Fruit fly (Drosophila melanogaster) whole organism, embryonic: ENCODE data around the gene CG17855.

ENCODE experiments used
- B-H1 ChIP-seq: fragments of 200-800 bp; sonication (Bioruptor generic); IDR thresholded peaks from 3 replicates; pipeline ENCODE4 v1.3.6; 2022; ENCODE audit warnings: missing biosample characterization, missing genetic modification characterization
- CG10543 ChIP-seq: fragments of 200-800 bp; sonication (Bioruptor generic); optimal IDR thresholded peaks from 3 replicates; lab custom pipeline; 2017; ENCODE audit warnings: missing biosample characterization, mild to moderate bottlenecking, missing genetic modification characterization, moderate library complexity
- CG12236 ChIP-seq: fragments of 200-800 bp; sonication (Bioruptor generic); optimal IDR thresholded peaks from 2 replicates; lab custom pipeline; 2016; ENCODE audit warnings: missing biosample characterization, missing genetic modification characterization
- CG14441 ChIP-seq: fragments of 200-800 bp; sonication (Bioruptor generic); IDR thresholded peaks from 2 replicates; pipeline ENCODE4 v1.3.6; 2022; ENCODE audit warnings: missing biosample characterization, missing genetic modification characterization
- CG15601 ChIP-seq: fragments of 200-800 bp; sonication (Bioruptor generic); optimal IDR thresholded peaks from 3 replicates; lab custom pipeline; 2019; ENCODE audit warnings: missing biosample characterization, mild to moderate bottlenecking, missing genetic modification characterization, moderate library complexity
- CG15696 ChIP-seq: fragments of 200-800 bp; sonication (Bioruptor generic); optimal IDR thresholded peaks from 2 replicates; lab custom pipeline; 2019; ENCODE audit warnings: missing biosample characterization, mild to moderate bottlenecking, missing genetic modification characterization, moderate library complexity
- CG1832 ChIP-seq: fragments of 200-800 bp; sonication (Bioruptor generic); optimal IDR thresholded peaks from 2 replicates; lab custom pipeline; 2017; ENCODE audit warnings: missing biosample characterization, mild to moderate bottlenecking, missing genetic modification characterization, inconsistent platforms
- CG18599 ChIP-seq: fragments of 200-800 bp; sonication (Bioruptor generic); optimal IDR thresholded peaks from 3 replicates; lab custom pipeline; 2017; ENCODE audit warnings: missing biosample characterization, missing genetic modification characterization, mild to moderate bottlenecking, moderate library complexity, missing genetic modification reagents
- CG31441 ChIP-seq: fragments of 200-800 bp; sonication (Bioruptor generic); IDR thresholded peaks from 2 replicates; pipeline ENCODE4 v1.3.6; 2022; ENCODE audit warnings: missing biosample characterization, missing genetic modification characterization
- CG3163 ChIP-seq: fragments of 200-800 bp; sonication (Bioruptor generic); optimal IDR thresholded peaks from 3 replicates; lab custom pipeline; 2016; ENCODE audit warnings: missing biosample characterization, missing genetic modification characterization
- CG4360 ChIP-seq: fragments of 200-800 bp; sonication (Bioruptor generic); IDR thresholded peaks from 2 replicates; pipeline ENCODE4 v1.3.6; 2022; ENCODE audit warnings: missing biosample characterization, missing genetic modification characterization
- CG5180 ChIP-seq: fragments of 200-800 bp; sonication (Bioruptor generic); optimal IDR thresholded peaks from 3 replicates; lab custom pipeline; 2017; ENCODE audit warnings: missing biosample characterization, missing genetic modification characterization, mild to moderate bottlenecking, moderate library complexity, missing genetic modification reagents
- CG6175 ChIP-seq: fragments of 200-800 bp; sonication (Bioruptor generic); IDR thresholded peaks from 3 replicates; pipeline ENCODE4 v1.3.6; 2022; ENCODE audit warnings: missing biosample characterization, missing genetic modification characterization
- CG6654 ChIP-seq: fragments of 200-800 bp; sonication (Bioruptor generic); optimal IDR thresholded peaks from 2 replicates; lab custom pipeline; 2017; ENCODE audit warnings: missing biosample characterization, mild to moderate bottlenecking, missing genetic modification characterization
- Dfd ChIP-seq, 2 experiments: fragments of >200 bp; optimal IDR thresholded peaks; 2 replicates each; lab custom pipeline; 2017; ENCODE audit warnings: missing biosample characterization in 2 of 2, missing genetic modification characterization in 2 of 2
- E2f2 ChIP-seq: fragments of 200-800 bp; sonication (Bioruptor generic); IDR thresholded peaks from 2 replicates; pipeline ENCODE4 v1.3.6; 2022; ENCODE audit warnings: missing biosample characterization, missing genetic modification characterization
- HLH4C ChIP-seq: fragments of 200-800 bp; sonication (Bioruptor generic); IDR thresholded peaks from 3 replicates; pipeline ENCODE4 v1.3.6; 2022; ENCODE audit warnings: missing biosample characterization, missing genetic modification characterization; ENCODE audit not compliant: partially characterized antibody
- HmgD ChIP-seq: fragments of 200-800 bp; sonication (Bioruptor generic); optimal IDR thresholded peaks from 3 replicates; lab custom pipeline; 2016; ENCODE audit warnings: missing biosample characterization, missing genetic modification characterization
- Hr39 ChIP-seq: fragments of >200 bp; optimal IDR thresholded peaks from 2 replicates; lab custom pipeline; 2017
- MTF-1 ChIP-seq: fragments of 200-800 bp; sonication (Bioruptor generic); optimal IDR thresholded peaks from 2 replicates; lab custom pipeline; 2018; ENCODE audit warnings: missing biosample characterization, mild to moderate bottlenecking, missing genetic modification characterization, borderline replicate concordance
- PHDP ChIP-seq: fragments of 200-800 bp; sonication (Bioruptor generic); optimal IDR thresholded peaks from 3 replicates; lab custom pipeline; 2018; ENCODE audit warnings: missing biosample characterization, mild to moderate bottlenecking, missing genetic modification characterization, moderate library complexity
- Sox100B ChIP-seq: fragments of 200-800 bp; sonication (Bioruptor generic); optimal IDR thresholded peaks from 3 replicates; lab custom pipeline; 2018; ENCODE audit warnings: missing biosample characterization, mild to moderate bottlenecking, missing genetic modification characterization
- TFAM ChIP-seq: fragments of 200-800 bp; sonication (Bioruptor generic); optimal IDR thresholded peaks from 2 replicates; lab custom pipeline; 2017; ENCODE audit warnings: missing biosample characterization, missing genetic modification characterization, inconsistent platforms
- Xrp1 ChIP-seq: fragments of 200-800 bp; sonication (Bioruptor generic); IDR thresholded peaks from 2 replicates; pipeline ENCODE4 v1.3.6; 2022; ENCODE audit warnings: missing biosample characterization, missing genetic modification characterization
- bcd ChIP-seq: fragments of 200-800 bp; sonication (Bioruptor generic); optimal IDR thresholded peaks from 2 replicates; lab custom pipeline; 2017; ENCODE audit warnings: missing biosample characterization, mild to moderate bottlenecking, missing genetic modification characterization
- bigmax ChIP-seq: fragments of 200-800 bp; sonication (Bioruptor generic); optimal IDR thresholded peaks from 2 replicates; lab custom pipeline; 2018; ENCODE audit warnings: missing biosample characterization, mild to moderate bottlenecking, missing genetic modification characterization
- ci ChIP-seq: fragments of 200-800 bp; sonication (Bioruptor generic); IDR thresholded peaks from 3 replicates; pipeline ENCODE4 v1.3.6; 2022; ENCODE audit warnings: missing biosample characterization, missing genetic modification characterization
- crc ChIP-seq: fragments of 200-800 bp; sonication (Bioruptor generic); optimal IDR thresholded peaks from 2 replicates; lab custom pipeline; 2016; ENCODE audit warnings: missing biosample characterization, missing genetic modification characterization
- crol ChIP-seq: fragments of 200-800 bp; sonication (Bioruptor generic); IDR thresholded peaks from 2 replicates; pipeline ENCODE4 v1.3.6; 2022; ENCODE audit warnings: missing biosample characterization, missing genetic modification characterization
- dpn ChIP-seq, 2 experiments: fragments of 200-800 bp; sonication (Bioruptor generic); optimal IDR thresholded peaks; 3 replicates each; lab custom pipeline; 2016; ENCODE audit warnings: missing biosample characterization in 2 of 2, missing genetic modification characterization in 2 of 2
- esg ChIP-seq: fragments of 200-800 bp; sonication (Bioruptor generic); conservative IDR thresholded peaks from 2 replicates; pipeline ENCODE4 v1.3.6; 2022; ENCODE audit warnings: missing biosample characterization, missing genetic modification characterization
- exex ChIP-seq: fragments of 200-800 bp; sonication (Bioruptor generic); optimal IDR thresholded peaks from 4 replicates; lab custom pipeline; 2018; ENCODE audit warnings: missing biosample characterization, mild to moderate bottlenecking, missing genetic modification characterization, moderate library complexity
- fru ChIP-seq: fragments of >200 bp; optimal IDR thresholded peaks from 2 replicates; lab custom pipeline; 2017
- gcm ChIP-seq: fragments of 200-800 bp; sonication (Bioruptor generic); optimal IDR thresholded peaks from 2 replicates; lab custom pipeline; 2019; ENCODE audit warnings: missing biosample characterization, mild to moderate bottlenecking, missing genetic modification characterization, moderate library complexity
- insv ChIP-seq, 2 experiments: fragments of 200-800 bp; sonication (Bioruptor generic); optimal IDR thresholded peaks; 3 replicates each; lab custom pipeline; 2016 to 2018; ENCODE audit warnings: missing biosample characterization in 2 of 2, missing genetic modification characterization in 2 of 2
- jumu ChIP-seq: fragments of 200-800 bp; sonication (Bioruptor generic); optimal IDR thresholded peaks from 3 replicates; lab custom pipeline; 2016; ENCODE audit warnings: missing biosample characterization, missing genetic modification characterization
- kay ChIP-seq: fragments of 200-800 bp; sonication (Bioruptor generic); optimal IDR thresholded peaks from 2 replicates; lab custom pipeline; 2016; ENCODE audit warnings: missing biosample characterization, missing genetic modification characterization
- knrl ChIP-seq: fragments of 200-800 bp; sonication (Bioruptor generic); IDR thresholded peaks from 3 replicates; pipeline ENCODE4 v1.3.6; 2022; ENCODE audit warnings: missing biosample characterization, missing genetic modification characterization; ENCODE audit not compliant: partially characterized antibody
- mirr ChIP-seq: fragments of 200-800 bp; sonication (Bioruptor generic); optimal IDR thresholded peaks from 3 replicates; lab custom pipeline; 2018; ENCODE audit warnings: missing biosample characterization, mild to moderate bottlenecking, missing genetic modification characterization
- mld ChIP-seq: fragments of 200-800 bp; sonication (Bioruptor generic); IDR thresholded peaks from 3 replicates; pipeline ENCODE4 v1.3.6; 2022; ENCODE audit warnings: missing biosample characterization, missing genetic modification characterization; ENCODE audit not compliant: partially characterized antibody
- org-1 ChIP-seq: fragments of 200-800 bp; sonication (Bioruptor generic); optimal IDR thresholded peaks from 2 replicates; lab custom pipeline; 2017; ENCODE audit warnings: missing biosample characterization, missing genetic modification characterization
- otp ChIP-seq: fragments of 200-800 bp; sonication (Bioruptor generic); IDR thresholded peaks from 3 replicates; pipeline ENCODE4, ENCODE4 v1.3.6; 2022; ENCODE audit warnings: missing biosample characterization, missing genetic modification characterization
- psq ChIP-seq: fragments of 200-800 bp; sonication (Bioruptor generic); optimal IDR thresholded peaks from 2 replicates; lab custom pipeline; 2017; ENCODE audit warnings: missing biosample characterization, missing genetic modification characterization
- pum ChIP-seq: fragments of 200-800 bp; sonication (Bioruptor generic); optimal IDR thresholded peaks from 2 replicates; lab custom pipeline; 2016; ENCODE audit warnings: missing biosample characterization, missing genetic modification characterization
- ranshi ChIP-seq: fragments of 200-800 bp; sonication (Bioruptor generic); IDR thresholded peaks from 2 replicates; pipeline ENCODE4 v1.3.6; 2022; ENCODE audit warnings: missing biosample characterization, missing genetic modification characterization
- tgo ChIP-seq: fragments of 200-800 bp; sonication (Bioruptor generic); IDR thresholded peaks from 3 replicates; pipeline ENCODE4 v1.3.6; 2022; ENCODE audit warnings: missing biosample characterization, missing genetic modification characterization
- trh ChIP-seq: fragments of 200-800 bp; sonication (Bioruptor generic); optimal IDR thresholded peaks from 2 replicates; lab custom pipeline; 2016; ENCODE audit warnings: missing biosample characterization, missing genetic modification characterization
- twi ChIP-seq: fragments of 200-800 bp; optimal IDR thresholded peaks from 2 replicates; lab custom pipeline; 2019; ENCODE audit warnings: missing biosample characterization, mild to moderate bottlenecking, missing genetic modification characterization, moderate library complexity
- vnd ChIP-seq: fragments of 200-800 bp; sonication (Bioruptor generic); IDR thresholded peaks from 3 replicates; pipeline ENCODE4 v1.3.6; 2022; ENCODE audit warnings: missing biosample characterization, missing genetic modification characterization; ENCODE audit not compliant: partially characterized antibody
- yki ChIP-seq: fragments of >200 bp; optimal IDR thresholded peaks from 3 replicates; lab custom pipeline; 2018
- z ChIP-seq: fragments of 200-800 bp; sonication (Bioruptor generic); IDR thresholded peaks from 3 replicates; pipeline ENCODE4 v1.3.6; 2022; ENCODE audit warnings: missing biosample characterization, missing genetic modification characterization

CG17855 gene

dm6 chr2L:9576269-9576933, 36.1 kb downstream of the CG17855 start, which contains the start of gene Mtpalpha (continued):
- no peak for TF ChIP-seq CG1832 (GFP tag; lab: Kevin White, UChicago)
- no peak for TF ChIP-seq HLH4C (GFP tag; lab: Robert Waterston, UW)
- TF ChIP-seq kay (GFP tag; lab: Kevin White, UChicago), result no peak
- no peak for TF ChIP-seq CG4360 (GFP tag; lab: Robert Waterston, UW)
- TF ChIP-seq Hr39, result no peak
- TF ChIP-seq crol, result no peak
- no peak for TF ChIP-seq CG18599 (GFP tag; lab: Kevin White, UChicago)
- TF ChIP-seq Xrp1, result no peak
- TF ChIP-seq CG15601, result peak; percentile 39
- peak; percentile 76 for TF ChIP-seq ci (GFP tag; lab: Robert Waterston, UW)
- TF ChIP-seq yki (lab: Kevin White, UChicago), result no peak
- TF ChIP-seq CG5180 (GFP tag; lab: Kevin White, UChicago), result no peak
- TF ChIP-seq CG6175, result no peak
- TF ChIP-seq jumu (GFP tag; lab: Kevin White, UChicago), result peak; percentile 18
- TF ChIP-seq B-H1, result no peak
- TF ChIP-seq otp, result no peak
- TF ChIP-seq CG14441 (GFP tag; lab: Robert Waterston, UW), result 0 out of 2 replicates have a peak, but pooled peaks have one; percentile 7
- TF ChIP-seq esg (GFP tag; lab: Robert Waterston, UW), result no peak
- TF ChIP-seq CG31441 (GFP tag; lab: Robert Waterston, UW), result no peak
- TF ChIP-seq CG3163, result peak; percentile 1
- TF ChIP-seq exex (tag; lab: Kevin White, UChicago), result no peak
- no peak for TF ChIP-seq org-1 (GFP tag; lab: Kevin White, UChicago)
- no peak for TF ChIP-seq TFAM (GFP tag; lab: Kevin White, UChicago)
- TF ChIP-seq HmgD, result peak; percentile 20
- TF ChIP-seq dpn (GFP tag; optimal IDR thresholded peaks at IDR 0.05; lab: Kevin White, UChicago), result peak; percentile 9 to 44
- TF ChIP-seq mld (GFP tag; lab: Robert Waterston, UW), result no peak
- no peak for TF ChIP-seq CG12236
- no peak for TF ChIP-seq fru (lab: Kevin White, UChicago)
- no peak for TF ChIP-seq ranshi
- TF ChIP-seq Dfd (GFP tag; optimal IDR thresholded peaks at IDR 0.05; lab: Kevin White, UChicago), result no peak
- no peak for TF ChIP-seq CG6654
- no peak for TF ChIP-seq PHDP
- peak; percentile 42 for TF ChIP-seq mirr
- TF ChIP-seq bcd (GFP tag; lab: Kevin White, UChicago), result no peak
- TF ChIP-seq MTF-1 (GFP tag; lab: Kevin White, UChicago), result no peak
- no peak for TF ChIP-seq CG10543
- no peak for TF ChIP-seq trh (GFP tag; lab: Kevin White, UChicago)
- TF ChIP-seq tgo, result 0 out of 3 replicates have a peak, but pooled peaks have one; percentile 17
- TF ChIP-seq gcm (GFP tag; lab: Kevin White, UChicago), result no peak
- TF ChIP-seq twi (tag; lab: Kevin White, UChicago), result no peak
- TF ChIP-seq z (GFP tag; lab: Robert Waterston, UW), result no peak
- TF ChIP-seq crc, result no peak
- peak; percentile 52 for TF ChIP-seq CG15696
- TF ChIP-seq bigmax, result no peak
- peak; percentile 27 for TF ChIP-seq pum
- no peak for TF ChIP-seq psq (GFP tag; lab: Kevin White, UChicago)
- TF ChIP-seq knrl, result peak; percentile 44; the same call in 1 of the 3 replicates
- no peak for TF ChIP-seq vnd (GFP tag; lab: Robert Waterston, UW)
- peak; percentile 8 for TF ChIP-seq Sox100B (GFP tag; lab: Kevin White, UChicago)
- peak; percentile 25; the same call in 1 of the 2 replicates for TF ChIP-seq E2f2 (GFP tag; lab: Robert Waterston, UW)
- peak in 1 of 2 experiments; percentile 41 for TF ChIP-seq insv (GFP tag; optimal IDR thresholded peaks at IDR 0.05; lab: Kevin White, UChicago)
